Fruit fly (Drosophila melanogaster) whole organism, embryonic: Measurements from ENCODE around the gene arm.

Experiments used
- Ada2b ChIP-seq: fragments of 200-800 bp; sonication (Bioruptor generic); IDR thresholded peaks from 2 replicates; pipeline ENCODE4 v1.3.6; 2022; ENCODE audit warnings: missing biosample characterization, missing genetic modification characterization
- Aef1 ChIP-seq: fragments of 200-800 bp; sonication (Bioruptor generic); IDR thresholded peaks from 3 replicates; pipeline ENCODE4 v1.3.6; 2022; ENCODE audit warnings: missing biosample characterization, missing genetic modification characterization
- CG11093 ChIP-seq: fragments of 200-800 bp; sonication (Bioruptor generic); IDR thresholded peaks from 3 replicates; pipeline ENCODE4 v1.3.6; 2022; ENCODE audit warnings: missing biosample characterization, missing genetic modification characterization
- CG12744 ChIP-seq: fragments of 200-800 bp; sonication (Bioruptor generic); optimal IDR thresholded peaks from 2 replicates; lab custom pipeline; 2016; ENCODE audit warnings: missing biosample characterization, missing genetic modification characterization
- CG12942 ChIP-seq: fragments of 200-800 bp; sonication (Bioruptor generic); optimal IDR thresholded peaks from 3 replicates; lab custom pipeline; 2016; ENCODE audit warnings: missing biosample characterization, missing genetic modification characterization
- CG14667 ChIP-seq: fragments of 200-800 bp; sonication (Bioruptor generic); IDR thresholded peaks from 2 replicates; pipeline ENCODE4 v1.3.6; 2022; ENCODE audit warnings: missing biosample characterization, missing genetic modification characterization
- CG14710 ChIP-seq: fragments of 200-800 bp; sonication (Bioruptor generic); optimal IDR thresholded peaks from 3 replicates; lab custom pipeline; 2019; ENCODE audit warnings: missing biosample characterization, mild to moderate bottlenecking, missing genetic modification characterization, moderate library complexity
- CG15601 ChIP-seq: fragments of 200-800 bp; sonication (Bioruptor generic); optimal IDR thresholded peaks from 3 replicates; lab custom pipeline; 2019; ENCODE audit warnings: missing biosample characterization, mild to moderate bottlenecking, missing genetic modification characterization, moderate library complexity
- CG15696 ChIP-seq: fragments of 200-800 bp; sonication (Bioruptor generic); optimal IDR thresholded peaks from 2 replicates; lab custom pipeline; 2019; ENCODE audit warnings: missing biosample characterization, mild to moderate bottlenecking, missing genetic modification characterization, moderate library complexity
- CG16863 ChIP-seq: fragments of 200-800 bp; sonication (Bioruptor generic); optimal IDR thresholded peaks from 3 replicates; lab custom pipeline; 2016; ENCODE audit warnings: missing biosample characterization, missing genetic modification characterization
- CG17568 ChIP-seq: fragments of 200-800 bp; sonication (Bioruptor generic); optimal IDR thresholded peaks from 2 replicates; lab custom pipeline; 2018; ENCODE audit warnings: missing biosample characterization, mild to moderate bottlenecking, missing genetic modification characterization, moderate library complexity
- CG18011 ChIP-seq: fragments of 200-800 bp; sonication (Bioruptor generic); optimal IDR thresholded peaks from 2 replicates; lab custom pipeline; 2017; ENCODE audit warnings: missing biosample characterization, missing genetic modification characterization, mild to moderate bottlenecking, moderate library complexity, missing genotype
- CG2116 ChIP-seq: fragments of 200-800 bp; sonication (Bioruptor generic); optimal IDR thresholded peaks from 3 replicates; lab custom pipeline; 2018; ENCODE audit warnings: missing biosample characterization, mild to moderate bottlenecking, missing genetic modification characterization
- CG2202 ChIP-seq: fragments of 200-800 bp; sonication (Bioruptor generic); optimal IDR thresholded peaks from 2 replicates; lab custom pipeline; 2018; ENCODE audit warnings: missing biosample characterization, mild to moderate bottlenecking, missing genetic modification characterization
- CG31388 ChIP-seq: fragments of 200-800 bp; sonication (Bioruptor generic); optimal IDR thresholded peaks from 2 replicates; lab custom pipeline; 2016; ENCODE audit warnings: missing biosample characterization, missing genetic modification characterization
- CG3407 ChIP-seq: fragments of 200-800 bp; sonication (Bioruptor generic); optimal IDR thresholded peaks from 2 replicates; lab custom pipeline; 2018; ENCODE audit warnings: missing biosample characterization, mild to moderate bottlenecking, missing genetic modification characterization
- CG42726 ChIP-seq: fragments of 200-800 bp; sonication (Bioruptor generic); IDR thresholded peaks from 2 replicates; pipeline ENCODE4 v1.3.6; 2022; ENCODE audit warnings: missing biosample characterization, missing genetic modification characterization; ENCODE audit not compliant: partially characterized antibody
- CG4282 ChIP-seq: fragments of 200-800 bp; sonication (Bioruptor generic); optimal IDR thresholded peaks from 2 replicates; lab custom pipeline; 2016; ENCODE audit warnings: missing biosample characterization, missing genetic modification characterization
- CG43689 ChIP-seq: fragments of 200-800 bp; sonication (Bioruptor generic); IDR thresholded peaks from 2 replicates; pipeline ENCODE4 v1.3.6; 2022; ENCODE audit warnings: missing biosample characterization, missing genetic modification characterization
- CG4404 ChIP-seq: fragments of 200-800 bp; sonication (Bioruptor generic); IDR thresholded peaks from 2 replicates; pipeline ENCODE4 v1.3.6; 2022; ENCODE audit warnings: missing biosample characterization, missing genetic modification characterization
- CG6683 ChIP-seq: fragments of 200-800 bp; sonication (Bioruptor generic); optimal IDR thresholded peaks from 2 replicates; lab custom pipeline; 2017; ENCODE audit warnings: missing biosample characterization, mild to moderate bottlenecking, missing genetic modification characterization, missing genetic modification reagents
- CG8359 ChIP-seq: fragments of 200-800 bp; sonication (Bioruptor generic); optimal IDR thresholded peaks from 2 replicates; lab custom pipeline; 2017; ENCODE audit warnings: missing biosample characterization, mild to moderate bottlenecking, missing genetic modification characterization, borderline replicate concordance
- Chrac-16 ChIP-seq: fragments of 200-800 bp; sonication (Bioruptor generic); optimal IDR thresholded peaks from 3 replicates; lab custom pipeline; 2016; ENCODE audit warnings: missing biosample characterization, missing genetic modification characterization
- D19B ChIP-seq: fragments of 200-800 bp; sonication (Bioruptor generic); optimal IDR thresholded peaks from 2 replicates; lab custom pipeline; 2017; ENCODE audit warnings: missing biosample characterization, mild to moderate bottlenecking, missing genetic modification characterization
- Dip2 ChIP-seq: fragments of 200-800 bp; sonication (Bioruptor generic); IDR thresholded peaks from 2 replicates; pipeline ENCODE4 v1.3.6; 2022; ENCODE audit warnings: missing biosample characterization, missing genetic modification characterization
- Elba2 ChIP-seq: fragments of 200-800 bp; sonication (Bioruptor generic); optimal IDR thresholded peaks from 3 replicates; lab custom pipeline; 2016; ENCODE audit warnings: missing biosample characterization, missing genetic modification characterization
- Hr39 ChIP-seq: fragments of >200 bp; optimal IDR thresholded peaks from 2 replicates; lab custom pipeline; 2017
- Lim3 ChIP-seq: fragments of 200-800 bp; sonication (Bioruptor generic); IDR thresholded peaks from 2 replicates; pipeline ENCODE4 v1.3.6; 2022; ENCODE audit warnings: missing biosample characterization, missing genetic modification characterization
- NC2β ChIP-seq: fragments of 200-800 bp; sonication (Bioruptor generic); optimal IDR thresholded peaks from 2 replicates; lab custom pipeline; 2016; ENCODE audit warnings: missing biosample characterization, missing genetic modification characterization
- NfI ChIP-seq: fragments of 200-800 bp; sonication (Bioruptor generic); optimal IDR thresholded peaks from 3 replicates; lab custom pipeline; 2018; ENCODE audit warnings: missing biosample characterization, mild to moderate bottlenecking, missing genetic modification characterization, moderate library complexity
- Sox102F ChIP-seq: fragments of 200-800 bp; sonication (Bioruptor generic); optimal IDR thresholded peaks from 2 replicates; lab custom pipeline; 2018; ENCODE audit warnings: missing biosample characterization, mild to moderate bottlenecking, missing genetic modification characterization, moderate library complexity
- cad ChIP-seq: fragments of >200 bp; optimal IDR thresholded peaks from 2 replicates; lab custom pipeline; 2017; ENCODE audit warnings: missing biosample characterization, missing genetic modification characterization
- ci ChIP-seq: fragments of 200-800 bp; sonication (Bioruptor generic); IDR thresholded peaks from 3 replicates; pipeline ENCODE4 v1.3.6; 2022; ENCODE audit warnings: missing biosample characterization, missing genetic modification characterization
- crol ChIP-seq: fragments of 200-800 bp; sonication (Bioruptor generic); IDR thresholded peaks from 2 replicates; pipeline ENCODE4 v1.3.6; 2022; ENCODE audit warnings: missing biosample characterization, missing genetic modification characterization
- crp ChIP-seq, 2 experiments: fragments of 200-800 bp; sonication (Bioruptor generic); optimal IDR thresholded peaks; 2 replicates in 1 of 2; 3 replicates in 1 of 2; lab custom pipeline; 2017; ENCODE audit warnings: missing biosample characterization in 2 of 2, missing genetic modification characterization in 2 of 2, mild to moderate bottlenecking in 1 of 2, moderate library complexity in 1 of 2
- cwo ChIP-seq: fragments of 200-800 bp; sonication (Bioruptor generic); optimal IDR thresholded peaks from 3 replicates; lab custom pipeline; 2017; ENCODE audit warnings: missing biosample characterization, missing genetic modification characterization, mild to moderate bottlenecking, moderate library complexity, missing genetic modification reagents
- ems ChIP-seq: fragments of 200-800 bp; sonication (Bioruptor generic); optimal IDR thresholded peaks from 3 replicates; lab custom pipeline; 2016; ENCODE audit warnings: missing biosample characterization, missing genetic modification characterization
- ewg ChIP-seq: fragments of 200-800 bp; sonication (Bioruptor generic); optimal IDR thresholded peaks from 3 replicates; lab custom pipeline; 2017; ENCODE audit warnings: mild to moderate bottlenecking, missing biosample characterization, missing genetic modification reagents, missing genetic modification characterization
- fd102C ChIP-seq: fragments of 200-800 bp; sonication (Bioruptor generic); optimal IDR thresholded peaks from 2 replicates; lab custom pipeline; 2018; ENCODE audit warnings: missing biosample characterization, mild to moderate bottlenecking, missing genetic modification characterization, moderate library complexity
- fd96Cb ChIP-seq: fragments of 200-800 bp; sonication (Bioruptor generic); optimal IDR thresholded peaks from 2 replicates; lab custom pipeline; 2018; ENCODE audit warnings: missing biosample characterization, mild to moderate bottlenecking, missing genetic modification characterization, moderate library complexity
- fu2 ChIP-seq: fragments of 200-800 bp; sonication (Bioruptor generic); optimal IDR thresholded peaks from 2 replicates; lab custom pipeline; 2016; ENCODE audit warnings: missing biosample characterization, missing genetic modification characterization
- gsb ChIP-seq: fragments of 200-800 bp; sonication (Bioruptor generic); IDR thresholded peaks from 2 replicates; pipeline ENCODE4 v1.3.6; 2022; ENCODE audit warnings: missing biosample characterization, missing genetic modification characterization
- gt ChIP-seq: fragments of 200-800 bp; sonication (Bioruptor generic); IDR thresholded peaks from 2 replicates; pipeline ENCODE4 v1.3.6; 2022; ENCODE audit warnings: missing biosample characterization, missing genetic modification characterization
- jing ChIP-seq: fragments of 200-800 bp; sonication (Bioruptor generic); optimal IDR thresholded peaks from 2 replicates; lab custom pipeline; 2018; ENCODE audit warnings: missing biosample characterization, mild to moderate bottlenecking, missing genetic modification characterization
- jumu ChIP-seq: fragments of 200-800 bp; sonication (Bioruptor generic); optimal IDR thresholded peaks from 3 replicates; lab custom pipeline; 2016; ENCODE audit warnings: missing biosample characterization, missing genetic modification characterization
- nom ChIP-seq: fragments of 200-800 bp; sonication (Bioruptor generic); optimal IDR thresholded peaks from 2 replicates; lab custom pipeline; 2017; ENCODE audit warnings: missing biosample characterization, missing genetic modification characterization, mild to moderate bottlenecking, moderate library complexity, missing genetic modification reagents
- scrt ChIP-seq: fragments of 200-800 bp; sonication (Bioruptor generic); optimal IDR thresholded peaks from 2 replicates; lab custom pipeline; 2018; ENCODE audit warnings: missing biosample characterization, mild to moderate bottlenecking, missing genetic modification characterization, moderate library complexity
- shn ChIP-seq: fragments of 200-800 bp; sonication (Bioruptor generic); optimal IDR thresholded peaks from 3 replicates; lab custom pipeline; 2016; ENCODE audit warnings: missing biosample characterization, missing genetic modification characterization
- unc-4 ChIP-seq: fragments of 200-800 bp; sonication (Bioruptor generic); IDR thresholded peaks from 2 replicates; pipeline ENCODE4 v1.3.6; 2022; ENCODE audit warnings: missing biosample characterization, missing genetic modification characterization; ENCODE audit not compliant: partially characterized antibody
- zfh1 ChIP-seq: fragments of 200-800 bp; sonication (Bioruptor generic); IDR thresholded peaks from 3 replicates; pipeline ENCODE4 v1.3.6; 2022; ENCODE audit warnings: missing biosample characterization, missing genetic modification characterization

arm gene

DNA sequence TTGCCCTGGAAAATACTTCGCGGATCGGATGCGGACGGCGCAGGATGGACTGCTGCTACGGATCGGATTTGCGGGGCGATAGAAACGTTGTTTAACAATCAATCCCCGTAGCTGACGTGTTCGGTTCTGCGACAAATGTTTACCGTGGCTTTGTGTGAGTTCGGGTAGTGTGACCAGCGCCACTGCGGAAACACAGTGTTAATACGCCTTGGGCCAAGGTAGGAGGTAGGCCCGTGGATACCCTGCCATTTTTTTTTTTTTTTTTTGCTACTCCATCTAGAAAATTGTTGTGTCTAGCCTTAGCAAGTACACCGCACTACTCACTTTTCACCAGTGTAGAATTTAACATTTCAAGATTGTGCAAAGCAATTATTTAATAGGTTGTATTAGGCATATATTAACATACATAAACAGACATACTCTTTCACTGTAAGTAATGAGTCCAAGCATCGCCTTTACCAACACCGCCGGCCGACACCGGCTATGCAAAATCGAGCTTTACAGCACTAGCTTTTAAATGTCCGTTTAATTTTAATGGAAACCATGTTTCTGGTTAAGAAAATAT lies 38.7 kb downstream of the arm start, which contains the start of gene deltaCOP (continued):
- TF ChIP-seq Chrac-16 (GFP tag; lab: Kevin White, UChicago) (peak; percentile 87), gt (GFP tag; lab: Robert Waterston, UW) (no peak), ci (GFP tag; lab: Robert Waterston, UW) (peak; percentile 83), Dip2 (GFP tag; lab: Robert Waterston, UW) (peak; percentile 58), gsb (GFP tag; lab: Robert Waterston, UW) (peak; percentile 61), CG14667 (GFP tag; lab: Robert Waterston, UW) (peak; percentile 62), CG16863 (GFP tag; lab: Kevin White, UChicago) (peak; percentile 89), Sox102F (GFP tag; lab: Kevin White, UChicago) (no peak), zfh1 (GFP tag; lab: Robert Waterston, UW) (peak; percentile 70), CG43689 (GFP tag; lab: Robert Waterston, UW) (peak; percentile 51; the same call in 1 of the 2 replicates), CG18011 (GFP tag; lab: Kevin White, UChicago) (peak; percentile 55), Aef1 (GFP tag; lab: Robert Waterston, UW) (peak; percentile 84), NfI (GFP tag; lab: Kevin White, UChicago) (peak; percentile 79), CG4404 (GFP tag; lab: Robert Waterston, UW) (peak; percentile 80), nom (GFP tag; lab: Kevin White, UChicago) (peak; percentile 61), jumu (GFP tag; lab: Kevin White, UChicago) (peak; percentile 91), CG12744 (GFP tag; lab: Kevin White, UChicago) (peak; percentile 83), crol (GFP tag; lab: Robert Waterston, UW) (peak; percentile 20; the same call in 1 of the 2 replicates), CG11093 (GFP tag; lab: Robert Waterston, UW) (peak; percentile 78; the same call in 2 of the 3 replicates), NC2β (peak; percentile 89), CG15696 (peak; percentile 50), cwo (GFP tag; lab: Kevin White, UChicago) (peak; percentile 65), CG14710 (tag; lab: Kevin White, UChicago) (peak; percentile 64), CG4282 (GFP tag; lab: Kevin White, UChicago) (peak; percentile 87), CG6683 (GFP tag; lab: Kevin White, UChicago) (peak; percentile 41), cad (GFP tag; lab: Kevin White, UChicago) (no peak), scrt (no peak), unc-4 (no peak), fd96Cb (tag; lab: Kevin White, UChicago) (peak; percentile 73), fu2 (GFP tag; lab: Kevin White, UChicago) (peak; percentile 94), Hr39 (lab: Kevin White, UChicago) (no peak), Ada2b (peak; percentile 72), CG17568 (GFP tag; lab: Kevin White, UChicago) (no peak), CG31388 (GFP tag; lab: Kevin White, UChicago) (peak; percentile 77), CG42726 (no peak), ems (peak; percentile 88), CG15601 (tag; lab: Kevin White, UChicago) (peak; percentile 41), CG12942 (peak; percentile 86), CG2202 (tag; lab: Kevin White, UChicago) (peak; percentile 47), Elba2 (GFP tag; lab: Kevin White, UChicago) (peak; percentile 31), D19B (peak; percentile 92), CG3407 (GFP tag; lab: Kevin White, UChicago) (peak; percentile 62), jing (GFP tag; lab: Kevin White, UChicago) (no peak), ewg (GFP tag; lab: Kevin White, UChicago) (peak; percentile 76), shn (peak; percentile 94), CG8359 (no peak), crp (GFP tag; optimal IDR thresholded peaks at IDR 0.05; lab: Kevin White, UChicago) (peak in 1 of 2 experiments; percentile 35), CG2116 (peak; percentile 60), fd102C (GFP tag; lab: Kevin White, UChicago) (no peak), Lim3 (GFP tag; lab: Robert Waterston, UW) (no peak)
